Worm (Caenorhabditis elegans) whole organism, late embryonic: ENCODE measurements around the gene T24C4.3.

ENCODE experiments used
- C38D4.7 ChIP-seq: fragments of 200-800 bp; sonication (Bioruptor generic); optimal IDR thresholded peaks from 2 replicates; lab custom pipeline; 2018; ENCODE audit warnings: mild to moderate bottlenecking, missing genetic modification characterization, moderate library complexity, missing compliant biosample characterization
- K02D7.2 ChIP-seq: sonication (generic microtip); optimal IDR thresholded peaks from 2 replicates; lab custom pipeline; 2017; ENCODE audit warnings: mild to moderate bottlenecking, missing genetic modification characterization, missing compliant biosample characterization
- ceh-18 ChIP-seq: sonication (generic microtip); optimal IDR thresholded peaks from 2 replicates; lab custom pipeline; 2016; ENCODE audit warnings: missing genetic modification characterization, missing compliant biosample characterization
- ceh-2 ChIP-seq: sonication (generic microtip); optimal IDR thresholded peaks from 2 replicates; lab custom pipeline; 2016; ENCODE audit warnings: missing genotype, missing genetic modification characterization, missing compliant biosample characterization
- ceh-30 ChIP-seq: fragments of 150-350 bp; optimal IDR thresholded peaks from 2 replicates; lab custom pipeline; 2014; ENCODE audit warnings: missing biosample characterization, missing genetic modification characterization
- ceh-45 ChIP-seq: fragments of 200-800 bp; sonication (Bioruptor generic); IDR thresholded peaks from 2 replicates; pipeline ENCODE4 v1.3.6; 2022; ENCODE audit warnings: missing genetic modification reagents, missing genetic modification characterization, missing compliant biosample characterization
- che-1 ChIP-seq: sonication (generic microtip); optimal IDR thresholded peaks from 2 replicates; lab custom pipeline; 2016; ENCODE audit warnings: mild to moderate bottlenecking, missing genetic modification characterization, missing compliant biosample characterization
- ets-4 ChIP-seq: sonication (generic microtip); optimal IDR thresholded peaks from 2 replicates; lab custom pipeline; 2016; ENCODE audit warnings: missing genetic modification characterization, missing compliant biosample characterization
- eyg-1 ChIP-seq: sonication (generic microtip); optimal IDR thresholded peaks from 2 replicates; lab custom pipeline; 2016; ENCODE audit warnings: missing genotype, missing genetic modification characterization, missing compliant biosample characterization
- fax-1 ChIP-seq: sonication (generic microtip); optimal IDR thresholded peaks from 2 replicates; lab custom pipeline; 2016; ENCODE audit warnings: missing genotype, missing genetic modification characterization, missing compliant biosample characterization
- gmeb-2 ChIP-seq: sonication (generic microtip); optimal IDR thresholded peaks from 2 replicates; lab custom pipeline; 2016; ENCODE audit warnings: missing genetic modification characterization, inconsistent platforms, missing compliant biosample characterization
- hlh-6 ChIP-seq: sonication (generic microtip); optimal IDR thresholded peaks from 2 replicates; lab custom pipeline; 2016; ENCODE audit warnings: missing genotype, missing genetic modification characterization, missing compliant biosample characterization
- lim-6 ChIP-seq: sonication (generic microtip); optimal IDR thresholded peaks from 2 replicates; lab custom pipeline; 2016; ENCODE audit warnings: missing genetic modification characterization, missing compliant biosample characterization
- lin-11 ChIP-seq: fragments of 200-800 bp; sonication (Bioruptor generic); optimal IDR thresholded peaks from 2 replicates; lab custom pipeline; 2018; ENCODE audit warnings: mild to moderate bottlenecking, missing genetic modification characterization, missing compliant biosample characterization
- mec-3 ChIP-seq: sonication (generic microtip); optimal IDR thresholded peaks from 2 replicates; lab custom pipeline; 2016; ENCODE audit warnings: borderline replicate concordance, missing genetic modification characterization, missing compliant biosample characterization
- nhr-11 ChIP-seq: fragments of 150-350 bp; optimal IDR thresholded peaks from 2 replicates; lab custom pipeline; 2014; ENCODE audit warnings: missing biosample characterization, missing genetic modification characterization
- odd-2 ChIP-seq: sonication (generic microtip); optimal IDR thresholded peaks from 2 replicates; lab custom pipeline; 2017; ENCODE audit warnings: antibody characterized with exemption, mild to moderate bottlenecking, missing genetic modification characterization, missing compliant biosample characterization
- pha-2 ChIP-seq: sonication (generic microtip); optimal IDR thresholded peaks from 2 replicates; lab custom pipeline; 2017; ENCODE audit warnings: mild to moderate bottlenecking, missing genetic modification characterization, missing compliant biosample characterization
- ref-2 ChIP-seq: sonication (generic microtip); optimal IDR thresholded peaks from 2 replicates; lab custom pipeline; 2016; ENCODE audit warnings: missing genetic modification characterization, missing compliant biosample characterization
- ztf-16 ChIP-seq: sonication (generic microtip); optimal IDR thresholded peaks from 2 replicates; lab custom pipeline; 2017; ENCODE audit warnings: missing genetic modification characterization, missing compliant biosample characterization

Gene T24C4.3

ce11 chrIII:825256-825655 lies 47.0 kb downstream of the T24C4.3 start:
- TF ChIP-seq ceh-2 (tag; lab: Kevin White, UChicago) (no peak), lin-11 (tag; lab: Kevin White, UChicago) (no peak), eyg-1 (tag; lab: Kevin White, UChicago) (no peak), pha-2 (tag; lab: Kevin White, UChicago) (no peak), ceh-45 (no peak), odd-2 (tag; lab: Kevin White, UChicago) (no peak), che-1 (tag; lab: Kevin White, UChicago) (no peak), ztf-16 (tag; lab: Kevin White, UChicago) (no peak), ref-2 (no peak), ets-4 (no peak), K02D7.2 (no peak), lim-6 (no peak), nhr-11 (no peak), mec-3 (tag; lab: Kevin White, UChicago) (no peak), hlh-6 (tag; lab: Kevin White, UChicago) (no peak), gmeb-2 (tag; lab: Kevin White, UChicago) (no peak), fax-1 (tag; lab: Kevin White, UChicago) (no peak)

- TF ChIP-seq nhr-11 = no peak
- TF ChIP-seq ceh-18 = peak; percentile 28
- no peak for TF ChIP-seq C38D4.7 (GFP tag; lab: Kevin White, UChicago)
- TF ChIP-seq ceh-30 (tag; lab: Kevin White, UChicago) = no peak
- TF ChIP-seq, all 69 proteins: peak for 1
Observed at ce11 chrIII:822546-823272, 49.6 kb downstream of the T24C4.3 start, which contains the start of gene clec-149. TSS of gene clec-149 (plus strand) at chrIII:823222.
